Fruit fly (Drosophila melanogaster) whole organism, adult: ENCODE results near the gene Ugt35A1.
A peak's percentile ranks its signal among the peaks of the same experiment; 100 is the strongest.

Experiments
- CG11617 ChIP-seq: fragments of 200-800 bp; sonication (Bioruptor generic); optimal IDR thresholded peaks from 2 replicates; lab custom pipeline; 2017; ENCODE audit warnings: mild to moderate bottlenecking, missing biosample characterization, missing genetic modification reagents, missing genetic modification characterization
- CG12768 ChIP-seq: fragments of 200-800 bp; sonication (Bioruptor generic); optimal IDR thresholded peaks from 2 replicates; lab custom pipeline; 2017; ENCODE audit warnings: missing biosample characterization, missing genetic modification characterization, mild to moderate bottlenecking, moderate library complexity, missing genetic modification reagents
- CG14711 ChIP-seq: fragments of 200-800 bp; sonication (Bioruptor generic); optimal IDR thresholded peaks from 2 replicates; lab custom pipeline; 2018; ENCODE audit warnings: missing biosample characterization, mild to moderate bottlenecking, missing genetic modification characterization, moderate library complexity
- CG1620 ChIP-seq: fragments of 200-800 bp; sonication (Bioruptor generic); optimal IDR thresholded peaks from 2 replicates; lab custom pipeline; 2016; ENCODE audit warnings: missing biosample characterization, missing genetic modification characterization
- CG33017 ChIP-seq: fragments of 200-800 bp; sonication (Bioruptor generic); optimal IDR thresholded peaks from 2 replicates; lab custom pipeline; 2018; ENCODE audit warnings: missing biosample characterization, mild to moderate bottlenecking, missing genetic modification characterization, moderate library complexity
- CG5204 ChIP-seq: fragments of 200-800 bp; sonication (Bioruptor generic); optimal IDR thresholded peaks from 2 replicates; lab custom pipeline; 2016; ENCODE audit warnings: missing biosample characterization, missing genetic modification characterization
- CG7045 ChIP-seq: fragments of 200-800 bp; sonication (Bioruptor generic); optimal IDR thresholded peaks from 2 replicates; lab custom pipeline; 2017; ENCODE audit warnings: missing biosample characterization, mild to moderate bottlenecking, missing genetic modification characterization
- CG7101 ChIP-seq: fragments of 200-800 bp; sonication (Bioruptor generic); optimal IDR thresholded peaks from 2 replicates; lab custom pipeline; 2018; ENCODE audit warnings: missing biosample characterization, mild to moderate bottlenecking, missing genetic modification characterization, moderate library complexity
- Clk ChIP-seq: fragments of 200-800 bp; sonication (Bioruptor generic); optimal IDR thresholded peaks from 2 replicates; lab custom pipeline; 2017; ENCODE audit warnings: missing biosample characterization, missing genetic modification characterization
- Crg-1 ChIP-seq: fragments of 200-800 bp; sonication (Bioruptor generic); optimal IDR thresholded peaks from 2 replicates; lab custom pipeline; 2016; ENCODE audit warnings: missing biosample characterization, missing genetic modification characterization
- Mnt ChIP-seq: fragments of 200-800 bp; sonication (Bioruptor generic); optimal IDR thresholded peaks from 2 replicates; lab custom pipeline; 2016; ENCODE audit warnings: missing biosample characterization, mild to moderate bottlenecking, missing genetic modification characterization
- cic ChIP-seq: fragments of 200-800 bp; sonication (Bioruptor generic); optimal IDR thresholded peaks from 2 replicates; lab custom pipeline; 2017; ENCODE audit warnings: missing biosample characterization, mild to moderate bottlenecking, missing genetic modification characterization, moderate library complexity
- kay ChIP-seq: fragments of 200-800 bp; sonication (Bioruptor generic); peaks from one replicate; lab custom pipeline; 2016; ENCODE audit warnings: missing biosample characterization, missing genetic modification characterization, borderline replicate concordance
- toe ChIP-seq: fragments of 200-800 bp; sonication (Bioruptor generic); optimal IDR thresholded peaks from 2 replicates; lab custom pipeline; 2016; ENCODE audit warnings: missing biosample characterization, missing genetic modification characterization

DNA sequence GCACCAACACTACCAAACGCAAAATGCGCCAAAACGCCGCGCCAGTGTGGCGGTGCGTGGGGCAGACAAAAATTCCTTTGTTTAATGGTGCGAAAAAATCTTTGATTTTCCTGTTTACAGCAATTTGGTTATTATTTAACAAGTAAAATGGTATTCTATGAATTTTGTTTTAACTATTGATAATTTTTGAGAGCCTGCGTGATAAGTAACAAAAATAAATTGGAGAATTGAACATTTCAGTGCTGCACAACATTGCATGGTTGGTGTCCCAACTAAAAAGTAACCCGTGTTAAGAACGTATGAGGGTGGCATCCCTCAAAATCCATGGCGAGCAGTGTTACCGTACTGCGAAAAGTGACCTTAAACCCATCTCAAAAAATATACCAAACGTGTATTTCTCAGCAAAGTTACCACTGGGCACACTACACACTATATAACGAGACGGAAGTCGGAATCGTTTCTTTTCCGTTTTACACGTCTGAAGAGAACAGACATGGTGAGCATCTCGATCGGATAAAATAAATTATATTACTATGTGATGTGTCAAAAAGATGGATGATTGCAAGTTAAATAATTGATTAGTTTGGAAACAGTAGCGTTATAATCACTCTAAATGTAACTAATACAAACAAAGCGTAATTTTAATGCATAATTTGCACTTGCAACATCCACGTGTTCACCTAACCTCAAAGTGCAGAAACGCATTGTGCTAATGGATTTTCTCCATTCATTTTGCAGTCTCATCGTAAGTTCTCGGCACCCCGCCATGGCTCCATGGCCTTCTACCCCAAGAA, 49.2 kb upstream of the Ugt35A1 start, which contains the start of the genes CG6693 and RpL3:
- TF ChIP-seq kay (GFP tag; lab: Kevin White, UChicago) = no peak
- peak; percentile 69 for TF ChIP-seq CG7045
- TF ChIP-seq CG12768 = peak; percentile 85
- TF ChIP-seq CG5204 = no peak
- peak; percentile 75 for TF ChIP-seq cic (GFP tag; lab: Kevin White, UChicago)
- TF ChIP-seq CG14711 = peak; percentile 57
- TF ChIP-seq Crg-1 (GFP tag; lab: Kevin White, UChicago) = peak; percentile 78
- TF ChIP-seq toe (GFP tag; lab: Kevin White, UChicago) = peak; percentile 68
- TF ChIP-seq CG33017 (tag; lab: Kevin White, UChicago) = peak; percentile 90
- peak; percentile 84 for TF ChIP-seq CG11617 (GFP tag; lab: Kevin White, UChicago)
- TF ChIP-seq CG1620 (GFP tag; lab: Kevin White, UChicago) = peak; percentile 73
- peak; percentile 54 for TF ChIP-seq Clk (GFP tag; lab: Kevin White, UChicago)
- TF ChIP-seq CG7101 (tag; lab: Kevin White, UChicago) = peak; percentile 91
- TF ChIP-seq Mnt (GFP tag; lab: Kevin White, UChicago) = peak; percentile 97
